Fruit fly (Drosophila melanogaster): ENCODE data around the gene NP15.6.
A peak's percentile ranks its signal among the peaks of the same experiment; 100 is the strongest.

The NP15.6 gene

dm6 chr3R:18995556-18996272 is 31.5 kb upstream of the NP15.6 start (continued):
- TF ChIP-seq Dll (GFP tag; IDR thresholded peaks at IDR 0.05; ENCODE audit: partially characterized antibody), result no peak
- 0 out of 2 replicates have a peak, but pooled peaks have one; percentile 26 for TF ChIP-seq wdn (GFP tag; IDR thresholded peaks at IDR 0.05)
- peak in 1 of 2 experiments; percentile 41 for TF ChIP-seq crp (GFP tag; optimal IDR thresholded peaks at IDR 0.05)
- TF ChIP-seq CG1603 (tag; optimal IDR thresholded peaks at IDR 0.05), result peak; percentile 87
- TF ChIP-seq gem (tag; optimal IDR thresholded peaks at IDR 0.05), result peak; percentile 89
- peak; percentile 69 for TF ChIP-seq CG1602 (GFP tag; optimal IDR thresholded peaks at IDR 0.05)
- TF ChIP-seq CG17802 (tag; optimal IDR thresholded peaks at IDR 0.05), result peak; percentile 29
- peak; percentile 34 for TF ChIP-seq repo (GFP tag; optimal IDR thresholded peaks at IDR 0.05)
- no peak for TF ChIP-seq hth (optimal IDR thresholded peaks at IDR 0.05)
- peak; percentile 57 for TF ChIP-seq CG2202 (tag; optimal IDR thresholded peaks at IDR 0.05)
- no peak for TF ChIP-seq CG13296 (GFP tag; optimal IDR thresholded peaks at IDR 0.05)
- TF ChIP-seq Sry-β (GFP tag; optimal IDR thresholded peaks at IDR 0.05), result peak; percentile 12
- TF ChIP-seq CG4707 (GFP tag; optimal IDR thresholded peaks at IDR 0.05), result peak; percentile 73
- TF ChIP-seq jing (GFP tag; optimal IDR thresholded peaks at IDR 0.05), result peak; percentile 61
- TF ChIP-seq sob (GFP tag; IDR thresholded peaks at IDR 0.05), result peak; percentile 67
- no peak for TF ChIP-seq CG12744 (GFP tag; optimal IDR thresholded peaks at IDR 0.05)
- TF ChIP-seq CG2712 (tag; optimal IDR thresholded peaks at IDR 0.05), result peak; percentile 87
- TF ChIP-seq CG1832 (GFP tag; optimal IDR thresholded peaks at IDR 0.05), result no peak
- TF ChIP-seq mam (GFP tag; optimal IDR thresholded peaks at IDR 0.05), result peak; percentile 40
- TF ChIP-seq dati (GFP tag; IDR thresholded peaks at IDR 0.05), result 0 out of 2 replicates have a peak, but pooled peaks have one; percentile 59
- no peak for TF ChIP-seq CG1647 (GFP tag; optimal IDR thresholded peaks at IDR 0.05)
- TF ChIP-seq CG9876 (GFP tag; optimal IDR thresholded peaks at IDR 0.05), result peak; percentile 0
- TF ChIP-seq CG7928 (GFP tag; optimal IDR thresholded peaks at IDR 0.05), result no peak
- TF ChIP-seq CG9437 (GFP tag; optimal IDR thresholded peaks at IDR 0.05), result peak; percentile 67
- TF ChIP-seq dmrt11E (tag; optimal IDR thresholded peaks at IDR 0.05), result peak; percentile 83
- TF ChIP-seq sisA (GFP tag; IDR thresholded peaks at IDR 0.05), result peak; percentile 88
- peak; percentile 22 for TF ChIP-seq CG3065 (GFP tag; optimal IDR thresholded peaks at IDR 0.05)
- peak; percentile 29 for TF ChIP-seq CG10274 (GFP tag; optimal IDR thresholded peaks at IDR 0.05)
- TF ChIP-seq hbn (GFP tag; IDR thresholded peaks at IDR 0.05; ENCODE audit: partially characterized antibody), result no peak
- no peak for TF ChIP-seq ash1 (GFP tag; optimal IDR thresholded peaks at IDR 0.05)
- TF ChIP-seq CG9797 (GFP tag; optimal IDR thresholded peaks at IDR 0.05), result no peak
- peak; percentile 61 for TF ChIP-seq en (GFP tag; optimal IDR thresholded peaks at IDR 0.05)
- TF ChIP-seq CG8765 (GFP tag; IDR thresholded peaks at IDR 0.05), result peak; percentile 26; the same call in 1 of the 2 replicates
- TF ChIP-seq oc (tag; optimal IDR thresholded peaks at IDR 0.05), result peak; percentile 83
- TF ChIP-seq cg (GFP tag; optimal IDR thresholded peaks at IDR 0.05), result no peak
- TF ChIP-seq H15 (GFP tag; IDR thresholded peaks at IDR 0.05), result peak; percentile 73; the same call in 2 of the 3 replicates
- peak; percentile 90 for TF ChIP-seq CG17359 (tag; optimal IDR thresholded peaks at IDR 0.05)
- TF ChIP-seq cato (GFP tag; optimal IDR thresholded peaks at IDR 0.05; ENCODE audit: borderline replicate concordance), result no peak
- no peak for TF ChIP-seq Doc2 (GFP tag; IDR thresholded peaks at IDR 0.05)
- TF ChIP-seq p53 (GFP tag; optimal IDR thresholded peaks at IDR 0.05), result no peak
- no peak for TF ChIP-seq zfh2 (GFP tag; optimal IDR thresholded peaks at IDR 0.05)
- TF ChIP-seq CG17912 (GFP tag; optimal IDR thresholded peaks at IDR 0.05), result no peak
- peak; percentile 80 for TF ChIP-seq nerfin-1 (tag; optimal IDR thresholded peaks at IDR 0.05)

Measured in whole organism, embryonic.